Worm (Caenorhabditis elegans) whole organism, late embryonic: ENCODE results near the gene pyc-1.

Experiments
- C08G9.2 ChIP-seq: sonication (generic microtip); optimal IDR thresholded peaks from 2 replicates; lab custom pipeline; 2016; ENCODE audit warnings: mild to moderate bottlenecking, missing genetic modification characterization, moderate library complexity, missing compliant biosample characterization
- K09A11.1 ChIP-seq: sonication (generic microtip); optimal IDR thresholded peaks from 2 replicates; lab custom pipeline; 2017; ENCODE audit warnings: antibody characterized with exemption, mild to moderate bottlenecking, missing genetic modification characterization, missing compliant biosample characterization; ENCODE audit not compliant: insufficient read depth
- T23F11.4 ChIP-seq: fragments of 200-800 bp; sonication (Bioruptor generic); optimal IDR thresholded peaks from 2 replicates; lab custom pipeline; 2018; ENCODE audit warnings: mild to moderate bottlenecking, missing genetic modification characterization, missing compliant biosample characterization
- Y22D7AL.16 ChIP-seq: sonication (generic microtip); optimal IDR thresholded peaks from 2 replicates; lab custom pipeline; 2016; ENCODE audit warnings: missing genetic modification characterization, missing compliant biosample characterization
- ama-1 ChIP-seq: fragments of 150-350 bp; optimal IDR thresholded peaks from 2 replicates; lab custom pipeline; 2014
- ceh-24 ChIP-seq: sonication (generic microtip); optimal IDR thresholded peaks from 2 replicates; lab custom pipeline; 2016; ENCODE audit warnings: mild to moderate bottlenecking, missing genetic modification characterization, missing compliant biosample characterization
- ceh-30 ChIP-seq: fragments of 150-350 bp; optimal IDR thresholded peaks from 2 replicates; lab custom pipeline; 2014; ENCODE audit warnings: missing biosample characterization, missing genetic modification characterization
- ceh-31 ChIP-seq: sonication (generic microtip); optimal IDR thresholded peaks from 2 replicates; lab custom pipeline; 2016; ENCODE audit warnings: missing genetic modification characterization, missing compliant biosample characterization
- ceh-34 ChIP-seq: sonication (generic microtip); optimal IDR thresholded peaks from 2 replicates; lab custom pipeline; 2016; ENCODE audit warnings: mild to moderate bottlenecking, missing genetic modification characterization, missing compliant biosample characterization
- dmd-4 ChIP-seq: sonication (generic microtip); optimal IDR thresholded peaks from 2 replicates; lab custom pipeline; 2016; ENCODE audit warnings: borderline replicate concordance, missing genetic modification characterization, missing compliant biosample characterization
- dve-1 ChIP-seq: sonication (generic microtip); optimal IDR thresholded peaks from 2 replicates; lab custom pipeline; 2017; ENCODE audit warnings: antibody characterized with exemption, mild to moderate bottlenecking, missing genetic modification characterization, missing compliant biosample characterization
- elt-2 ChIP-seq: sonication (generic microtip); optimal IDR thresholded peaks from 2 replicates; lab custom pipeline; 2016; ENCODE audit warnings: missing genetic modification reagents, missing genetic modification characterization, missing compliant biosample characterization
- ets-4 ChIP-seq: sonication (generic microtip); optimal IDR thresholded peaks from 2 replicates; lab custom pipeline; 2016; ENCODE audit warnings: missing genetic modification characterization, missing compliant biosample characterization
- eyg-1 ChIP-seq: sonication (generic microtip); optimal IDR thresholded peaks from 2 replicates; lab custom pipeline; 2016; ENCODE audit warnings: missing genotype, missing genetic modification characterization, missing compliant biosample characterization
- gmeb-2 ChIP-seq: sonication (generic microtip); optimal IDR thresholded peaks from 2 replicates; lab custom pipeline; 2016; ENCODE audit warnings: missing genetic modification characterization, inconsistent platforms, missing compliant biosample characterization
- lim-6 ChIP-seq: sonication (generic microtip); optimal IDR thresholded peaks from 2 replicates; lab custom pipeline; 2016; ENCODE audit warnings: missing genetic modification characterization, missing compliant biosample characterization
- madf-2 ChIP-seq: sonication (generic microtip); optimal IDR thresholded peaks from 2 replicates; lab custom pipeline; 2017; ENCODE audit warnings: missing genetic modification characterization, missing compliant biosample characterization
- mec-3 ChIP-seq: sonication (generic microtip); optimal IDR thresholded peaks from 2 replicates; lab custom pipeline; 2016; ENCODE audit warnings: borderline replicate concordance, missing genetic modification characterization, missing compliant biosample characterization
- nfya-1 ChIP-seq: sonication (generic microtip); optimal IDR thresholded peaks from 2 replicates; lab custom pipeline; 2017; ENCODE audit warnings: missing genetic modification characterization, mild to moderate bottlenecking, missing compliant biosample characterization, antibody characterized with exemption, moderate library complexity
- pag-3 ChIP-seq: sonication (generic microtip); optimal IDR thresholded peaks from 2 replicates; lab custom pipeline; 2016; ENCODE audit warnings: missing compliant biosample characterization, missing genetic modification characterization, borderline replicate concordance
- pha-2 ChIP-seq: sonication (generic microtip); optimal IDR thresholded peaks from 2 replicates; lab custom pipeline; 2017; ENCODE audit warnings: mild to moderate bottlenecking, missing genetic modification characterization, missing compliant biosample characterization
- pha-4 ChIP-seq: fragments of 150-350 bp; optimal IDR thresholded peaks from 2 replicates; lab custom pipeline; 2018; ENCODE audit warnings: missing biosample characterization, missing genetic modification reagents, missing genetic modification characterization
- tbx-2 ChIP-seq: sonication (generic microtip); optimal IDR thresholded peaks from 2 replicates; lab custom pipeline; 2016; ENCODE audit warnings: missing genetic modification characterization, missing compliant biosample characterization
- tbx-7 ChIP-seq: sonication (generic microtip); optimal IDR thresholded peaks from 2 replicates; lab custom pipeline; 2016; ENCODE audit warnings: missing genotype, missing genetic modification characterization, missing compliant biosample characterization
- unc-42 ChIP-seq: sonication (generic microtip); optimal IDR thresholded peaks from 2 replicates; lab custom pipeline; 2016; ENCODE audit warnings: missing genotype, missing genetic modification characterization, missing compliant biosample characterization

Gene pyc-1

ce11 chrV:11773420-11773819 is 48.9 kb downstream of the pyc-1 start, which contains the start of gene bus-18:
Gene bus-18, plus strand, starts transcription at chrV:11773720.
- TF ChIP-seq ceh-31, result no peak
- no peak for TF ChIP-seq pha-2 (tag; lab: Kevin White, UChicago)
- no peak for TF ChIP-seq tbx-7
- no peak for TF ChIP-seq pha-4
- TF ChIP-seq unc-42 (tag; lab: Kevin White, UChicago), result no peak
- TF ChIP-seq mec-3 (tag; lab: Kevin White, UChicago), result no peak
- no peak for TF ChIP-seq dmd-4 (tag; lab: Kevin White, UChicago)
- TF ChIP-seq elt-2 (tag; lab: Kevin White, UChicago), result no peak
- TF ChIP-seq ama-1, result no peak

DNA sequence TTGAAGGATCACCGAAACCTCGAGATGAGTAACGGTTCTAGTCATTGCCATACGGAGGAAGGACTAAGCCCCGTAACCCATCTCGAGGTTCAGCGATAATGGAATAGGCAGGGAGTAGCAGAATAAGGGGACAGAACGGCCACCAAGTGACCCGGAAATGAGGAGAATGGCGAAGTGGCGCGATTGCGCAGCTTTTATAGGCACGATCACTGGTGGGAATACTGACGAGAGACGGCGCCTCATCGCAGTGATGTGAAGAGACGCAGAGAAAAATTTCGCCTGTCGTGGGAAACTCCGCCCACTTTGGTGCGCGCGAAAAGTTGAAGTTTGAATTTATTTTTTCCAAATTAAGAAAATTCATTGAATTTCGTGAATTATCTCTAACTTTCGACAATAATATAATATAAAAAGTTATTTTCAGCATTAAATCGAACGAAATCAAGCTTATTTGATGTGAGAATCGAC is 52.2 kb downstream of the pyc-1 start, which contains the start of gene F55A11.4:
F55A11.4 (plus strand) TSS at position 415 of the 465 bp plus-strand sequence.
- peak; percentile 8 for TF ChIP-seq tbx-2
- peak; percentile 29 for TF ChIP-seq C08G9.2 (tag; lab: Kevin White, UChicago)
- TF ChIP-seq lim-6 (tag; lab: Kevin White, UChicago), result no peak
- no peak for TF ChIP-seq dve-1 (tag; lab: Kevin White, UChicago)
- no peak for TF ChIP-seq K09A11.1
- TF ChIP-seq ceh-24 (tag; lab: Kevin White, UChicago), result no peak

ce11 chrV:11769646-11770045 is 52.7 kb downstream of the pyc-1 start:
- TF ChIP-seq ets-4, result no peak
- TF ChIP-seq Y22D7AL.16 (tag; lab: Kevin White, UChicago), result no peak
- TF ChIP-seq ceh-34, result no peak
- TF ChIP-seq nfya-1 (tag; lab: Kevin White, UChicago), result no peak
- TF ChIP-seq gmeb-2 (tag; lab: Kevin White, UChicago), result no peak
- TF ChIP-seq ceh-30 (tag; lab: Kevin White, UChicago), result no peak
- TF ChIP-seq madf-2 (tag; lab: Kevin White, UChicago), result no peak
- TF ChIP-seq eyg-1, result no peak
- no peak for TF ChIP-seq pag-3 (tag; lab: Kevin White, UChicago)
- no peak for TF ChIP-seq T23F11.4 (GFP tag; lab: Kevin White, UChicago)
